Fruit fly (Drosophila melanogaster) whole organism, embryonic: ENCODE measurements around the gene CG5861.

ENCODE experiments used
- Adf1 ChIP-seq: fragments of 200-800 bp; sonication (Bioruptor generic); IDR thresholded peaks from 2 replicates; pipeline ENCODE4 v1.3.6; 2022; ENCODE audit warnings: missing biosample characterization, missing genetic modification characterization
- BEAF-32 ChIP-seq: fragments of 200-800 bp; sonication (Bioruptor generic); optimal IDR thresholded peaks from 3 replicates; lab custom pipeline; 2017; ENCODE audit warnings: missing biosample characterization, missing genetic modification characterization, mild to moderate bottlenecking, moderate library complexity, missing genetic modification reagents
- CG11398 ChIP-seq: fragments of 200-800 bp; sonication (Bioruptor generic); optimal IDR thresholded peaks from 2 replicates; lab custom pipeline; 2016; ENCODE audit warnings: missing biosample characterization, missing genetic modification characterization
- CG11695 ChIP-seq: fragments of 200-800 bp; sonication (Bioruptor generic); IDR thresholded peaks from 3 replicates; pipeline ENCODE4 v1.3.6; 2022; ENCODE audit warnings: missing biosample characterization, missing genetic modification characterization
- CG11723 ChIP-seq: fragments of 200-800 bp; sonication (Bioruptor generic); optimal IDR thresholded peaks from 2 replicates; lab custom pipeline; 2017; ENCODE audit warnings: missing biosample characterization, mild to moderate bottlenecking, missing genetic modification characterization
- CG12236 ChIP-seq: fragments of 200-800 bp; sonication (Bioruptor generic); optimal IDR thresholded peaks from 2 replicates; lab custom pipeline; 2016; ENCODE audit warnings: missing biosample characterization, missing genetic modification characterization
- CG14014 ChIP-seq: fragments of 200-800 bp; sonication (Bioruptor generic); IDR thresholded peaks from 2 replicates; pipeline ENCODE4 v1.3.6; 2022; ENCODE audit warnings: missing biosample characterization, missing genetic modification characterization
- CG16815 ChIP-seq: fragments of 200-800 bp; sonication (Bioruptor generic); optimal IDR thresholded peaks from 3 replicates; lab custom pipeline; 2017; ENCODE audit warnings: missing biosample characterization, mild to moderate bottlenecking, missing genetic modification characterization
- CG1792 ChIP-seq: fragments of 200-800 bp; sonication (Bioruptor generic); optimal IDR thresholded peaks from 2 replicates; lab custom pipeline; 2016; ENCODE audit warnings: missing biosample characterization, missing genetic modification characterization
- CG31224 ChIP-seq: fragments of 200-800 bp; sonication (Bioruptor generic); IDR thresholded peaks from 2 replicates; pipeline ENCODE4 v1.3.6; 2022; ENCODE audit warnings: missing biosample characterization, missing genetic modification characterization
- CG33557 ChIP-seq: fragments of 200-800 bp; sonication (Bioruptor generic); optimal IDR thresholded peaks from 2 replicates; lab custom pipeline; 2019; ENCODE audit warnings: missing biosample characterization, mild to moderate bottlenecking, missing genetic modification characterization, moderate library complexity
- CG3726 ChIP-seq: fragments of 200-800 bp; sonication (Bioruptor generic); IDR thresholded peaks from 3 replicates; pipeline ENCODE4, ENCODE4 v1.3.6; 2022; ENCODE audit warnings: missing biosample characterization, missing genetic modification characterization
- CG4328 ChIP-seq: fragments of 200-800 bp; sonication (Bioruptor generic); optimal IDR thresholded peaks from 3 replicates; lab custom pipeline; 2017; ENCODE audit warnings: missing biosample characterization, missing genetic modification reagents, missing genetic modification characterization
- CG4404 ChIP-seq: fragments of 200-800 bp; sonication (Bioruptor generic); IDR thresholded peaks from 2 replicates; pipeline ENCODE4 v1.3.6; 2022; ENCODE audit warnings: missing biosample characterization, missing genetic modification characterization
- CG7271 ChIP-seq: fragments of 200-800 bp; sonication (Bioruptor generic); optimal IDR thresholded peaks from 2 replicates; lab custom pipeline; 2018; ENCODE audit warnings: missing biosample characterization, mild to moderate bottlenecking, missing genetic modification characterization, moderate library complexity
- CG7357 ChIP-seq: fragments of 200-800 bp; sonication (Bioruptor generic); IDR thresholded peaks from 3 replicates; pipeline ENCODE4 v1.3.6; 2022; ENCODE audit warnings: missing biosample characterization, missing genetic modification characterization
- CG8478 ChIP-seq: fragments of >200 bp; optimal IDR thresholded peaks from 2 replicates; lab custom pipeline; 2018
- CG8765 ChIP-seq: fragments of 200-800 bp; sonication (Bioruptor generic); IDR thresholded peaks from 2 replicates; pipeline ENCODE4 v1.3.6; 2022; ENCODE audit warnings: missing biosample characterization, missing genetic modification characterization
- D ChIP-seq, 2 experiments: fragments of 200-800 bp in 1 of 2; fragments of >200 bp in 1 of 2; sonication (Bioruptor generic) in 1 of 2; optimal IDR thresholded peaks; 2 replicates in 1 of 2; 3 replicates in 1 of 2; lab custom pipeline; 2017; ENCODE audit warnings: mild to moderate bottlenecking in 1 of 2, missing biosample characterization in 1 of 2, missing genetic modification characterization in 1 of 2, missing genetic modification reagents in 1 of 2
- Dad ChIP-seq: fragments of 200-800 bp; sonication (Bioruptor generic); optimal IDR thresholded peaks from 3 replicates; lab custom pipeline; 2016; ENCODE audit warnings: missing biosample characterization, missing genetic modification characterization
- Dip3 ChIP-seq: fragments of 200-800 bp; sonication (Bioruptor generic); optimal IDR thresholded peaks from 3 replicates; lab custom pipeline; 2016; ENCODE audit warnings: missing biosample characterization, missing genetic modification characterization
- Dref ChIP-seq: fragments of 200-800 bp; sonication (Bioruptor generic); IDR thresholded peaks from 2 replicates; pipeline ENCODE4 v1.3.6; 2022; ENCODE audit warnings: missing biosample characterization, missing genetic modification characterization
- Eip74EF ChIP-seq, 2 experiments: fragments of 200-800 bp in 1 of 2; fragments of >200 bp in 1 of 2; sonication (Bioruptor generic) in 1 of 2; optimal IDR thresholded peaks; 2 replicates each; lab custom pipeline; 2017 to 2019; ENCODE audit warnings: missing biosample characterization in 2 of 2, missing genetic modification characterization in 2 of 2, mild to moderate bottlenecking in 1 of 2, moderate library complexity in 1 of 2
- Hmr ChIP-seq: fragments of 200-800 bp; sonication (Bioruptor generic); optimal IDR thresholded peaks from 3 replicates; lab custom pipeline; 2017; ENCODE audit warnings: mild to moderate bottlenecking, missing biosample characterization, missing genetic modification reagents, missing genetic modification characterization
- Mad ChIP-seq: fragments of 200-800 bp; sonication (Bioruptor generic); optimal IDR thresholded peaks from 2 replicates; lab custom pipeline; 2016; ENCODE audit warnings: missing biosample characterization, missing genetic modification characterization
- NFAT ChIP-seq: fragments of 200-800 bp; sonication (Bioruptor generic); IDR thresholded peaks from 2 replicates; pipeline ENCODE4 v1.3.6; 2022; ENCODE audit warnings: missing biosample characterization, missing genetic modification characterization
- Optix ChIP-seq: fragments of 200-800 bp; sonication (Bioruptor generic); IDR thresholded peaks from 3 replicates; pipeline ENCODE4 v1.3.6; 2022; ENCODE audit warnings: missing biosample characterization, missing genetic modification characterization
- Poxn ChIP-seq: fragments of 200-800 bp; sonication (Bioruptor generic); IDR thresholded peaks from 2 replicates; pipeline ENCODE4 v1.3.6; 2022; ENCODE audit warnings: missing biosample characterization, missing genetic modification characterization
- Ptx1 ChIP-seq: fragments of 200-800 bp; sonication (Bioruptor generic); IDR thresholded peaks from 2 replicates; pipeline ENCODE4 v1.3.6; 2022; ENCODE audit warnings: missing biosample characterization, missing genetic modification characterization
- Side ChIP-seq: fragments of 200-800 bp; sonication (Bioruptor generic); optimal IDR thresholded peaks from 2 replicates; lab custom pipeline; 2016; ENCODE audit warnings: missing biosample characterization, missing genetic modification characterization
- ase ChIP-seq: fragments of 200-800 bp; sonication (Bioruptor generic); IDR thresholded peaks from 3 replicates; pipeline ENCODE4 v1.3.6; 2022; ENCODE audit warnings: missing biosample characterization, missing genetic modification characterization
- az2 ChIP-seq: fragments of 200-800 bp; sonication (Bioruptor generic); optimal IDR thresholded peaks from 3 replicates; lab custom pipeline; 2016; ENCODE audit warnings: missing biosample characterization, missing genetic modification characterization
- bigmax ChIP-seq: fragments of 200-800 bp; sonication (Bioruptor generic); optimal IDR thresholded peaks from 2 replicates; lab custom pipeline; 2018; ENCODE audit warnings: missing biosample characterization, mild to moderate bottlenecking, missing genetic modification characterization
- dmrt11E ChIP-seq: fragments of 200-800 bp; sonication (Bioruptor generic); optimal IDR thresholded peaks from 3 replicates; lab custom pipeline; 2018; ENCODE audit warnings: missing biosample characterization, mild to moderate bottlenecking, missing genetic modification characterization, moderate library complexity
- ems ChIP-seq: fragments of 200-800 bp; sonication (Bioruptor generic); optimal IDR thresholded peaks from 3 replicates; lab custom pipeline; 2016; ENCODE audit warnings: missing biosample characterization, missing genetic modification characterization
- fd3F ChIP-seq: fragments of 200-800 bp; sonication (Bioruptor generic); optimal IDR thresholded peaks from 2 replicates; lab custom pipeline; 2018; ENCODE audit warnings: missing biosample characterization, mild to moderate bottlenecking, missing genetic modification characterization, moderate library complexity
- gce ChIP-seq: fragments of 200-800 bp; sonication (Bioruptor generic); IDR thresholded peaks from 3 replicates; pipeline ENCODE4 v1.3.6; 2022; ENCODE audit warnings: missing biosample characterization, missing genetic modification characterization
- gem ChIP-seq: fragments of 200-800 bp; sonication (Bioruptor generic); optimal IDR thresholded peaks from 2 replicates; lab custom pipeline; 2019; ENCODE audit warnings: missing biosample characterization, mild to moderate bottlenecking, missing genetic modification characterization, moderate library complexity
- gsb ChIP-seq: fragments of 200-800 bp; sonication (Bioruptor generic); IDR thresholded peaks from 2 replicates; pipeline ENCODE4 v1.3.6; 2022; ENCODE audit warnings: missing biosample characterization, missing genetic modification characterization
- hb ChIP-seq: fragments of 200-800 bp; sonication (Bioruptor generic); IDR thresholded peaks from 3 replicates; pipeline ENCODE4 v1.3.6; 2022; ENCODE audit warnings: missing biosample characterization, missing genetic modification characterization; ENCODE audit not compliant: partially characterized antibody
- jing ChIP-seq: fragments of 200-800 bp; sonication (Bioruptor generic); optimal IDR thresholded peaks from 2 replicates; lab custom pipeline; 2018; ENCODE audit warnings: missing biosample characterization, mild to moderate bottlenecking, missing genetic modification characterization
- ken ChIP-seq: fragments of 200-800 bp; sonication (Bioruptor generic); IDR thresholded peaks from 3 replicates; pipeline ENCODE4 v1.3.6; 2022; ENCODE audit warnings: missing biosample characterization, missing genetic modification characterization
- odd ChIP-seq: fragments of 200-800 bp; sonication (Bioruptor generic); optimal IDR thresholded peaks from 2 replicates; lab custom pipeline; 2017; ENCODE audit warnings: missing biosample characterization, mild to moderate bottlenecking, missing genetic modification characterization
- ranshi ChIP-seq: fragments of 200-800 bp; sonication (Bioruptor generic); IDR thresholded peaks from 2 replicates; pipeline ENCODE4 v1.3.6; 2022; ENCODE audit warnings: missing biosample characterization, missing genetic modification characterization
- repo ChIP-seq: fragments of 200-800 bp; sonication (Bioruptor generic); optimal IDR thresholded peaks from 2 replicates; lab custom pipeline; 2016; ENCODE audit warnings: missing biosample characterization, missing genetic modification characterization
- row ChIP-seq: fragments of 200-800 bp; sonication (Bioruptor generic); IDR thresholded peaks from 3 replicates; pipeline ENCODE4 v1.3.6; 2022; ENCODE audit warnings: missing biosample characterization, missing genetic modification characterization
- schlank ChIP-seq: fragments of 200-800 bp; sonication (Bioruptor generic); optimal IDR thresholded peaks from 2 replicates; lab custom pipeline; 2018; ENCODE audit warnings: missing biosample characterization, mild to moderate bottlenecking, missing genetic modification characterization
- sim ChIP-seq: fragments of 200-800 bp; sonication (Bioruptor generic); IDR thresholded peaks from 2 replicates; pipeline ENCODE4 v1.3.6; 2022; ENCODE audit warnings: missing biosample characterization, missing genetic modification characterization
- tll ChIP-seq, 2 experiments: fragments of 200-800 bp in 1 of 2; fragments of >200 bp in 1 of 2; sonication (Bioruptor generic) in 1 of 2; optimal IDR thresholded peaks; 2 replicates each; lab custom pipeline; 2017 to 2019; ENCODE audit warnings: missing biosample characterization in 2 of 2, missing genetic modification characterization in 2 of 2, mild to moderate bottlenecking in 1 of 2, moderate library complexity in 1 of 2
- unpg ChIP-seq: fragments of 200-800 bp; sonication (Bioruptor generic); optimal IDR thresholded peaks from 3 replicates; lab custom pipeline; 2018; ENCODE audit warnings: missing biosample characterization, mild to moderate bottlenecking, missing genetic modification characterization, moderate library complexity

CG5861 gene

DNA sequence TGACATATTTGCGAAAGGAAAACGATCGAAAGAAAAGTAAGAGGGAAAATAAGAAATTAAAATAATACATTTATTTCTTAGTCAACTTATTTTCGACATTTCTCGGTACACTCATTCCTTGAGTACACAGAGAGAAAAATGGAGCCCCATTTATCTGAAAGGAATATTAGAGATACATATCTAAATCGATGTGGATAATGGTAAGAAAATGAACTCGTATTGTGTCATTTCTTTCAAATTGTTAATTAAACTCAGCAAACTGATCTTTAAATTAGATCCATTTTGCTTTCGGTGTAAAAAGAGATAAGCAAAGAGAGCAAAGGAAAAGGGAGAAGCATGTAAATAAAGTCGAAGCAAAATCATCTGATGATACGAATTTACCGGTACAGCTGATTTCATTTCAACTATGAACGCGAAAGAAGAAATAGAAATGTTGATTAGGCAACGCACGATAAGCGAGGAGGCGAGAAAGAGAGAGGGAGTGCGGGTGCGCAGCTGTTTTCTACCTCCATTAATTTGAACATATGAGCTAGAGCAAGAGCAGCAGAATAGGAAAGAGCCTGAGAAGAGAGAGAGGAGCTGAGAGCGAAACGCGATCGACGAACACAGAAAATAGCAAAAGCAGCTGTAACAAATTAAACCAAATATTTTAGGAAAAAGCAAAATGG is 21.3 kb downstream of the CG5861 start (continued):
- TF ChIP-seq unpg (GFP tag; lab: Kevin White, UChicago) (peak; percentile 94), CG31224 (GFP tag; lab: Robert Waterston, UW) (no peak), Side (GFP tag; lab: Kevin White, UChicago) (peak; percentile 78), CG3726 (GFP tag; lab: Robert Waterston, UW) (no peak), CG11398 (GFP tag; lab: Kevin White, UChicago) (peak; percentile 73), Ptx1 (GFP tag; lab: Robert Waterston, UW) (no peak), Hmr (peak; percentile 76), CG1792 (GFP tag; lab: Kevin White, UChicago) (peak; percentile 74), NFAT (GFP tag; lab: Robert Waterston, UW) (no peak), CG8478 (lab: Kevin White, UChicago) (no peak), odd (peak; percentile 24), Dad (GFP tag; lab: Kevin White, UChicago) (peak; percentile 71), CG8765 (no peak), CG11723 (GFP tag; lab: Kevin White, UChicago) (peak; percentile 53), ranshi (GFP tag; lab: Robert Waterston, UW) (no peak), CG7357 (GFP tag; lab: Robert Waterston, UW) (peak; percentile 83), az2 (GFP tag; lab: Kevin White, UChicago) (peak; percentile 86), BEAF-32 (GFP tag; lab: Kevin White, UChicago) (no peak), gem (peak; percentile 95), gce (GFP tag; lab: Robert Waterston, UW) (no peak), bigmax (GFP tag; lab: Kevin White, UChicago) (peak; percentile 36), schlank (tag; lab: Kevin White, UChicago) (peak; percentile 80), gsb (no peak), CG33557 (GFP tag; lab: Kevin White, UChicago) (peak; percentile 50), Mad (GFP tag; lab: Kevin White, UChicago) (peak; percentile 85), CG14014 (GFP tag; lab: Robert Waterston, UW) (no peak), hb (GFP tag; lab: Robert Waterston, UW) (no peak), Eip74EF (GFP tag; optimal IDR thresholded peaks at IDR 0.05; lab: Kevin White, UChicago) (peak in 1 of 2 experiments; percentile 77), row (GFP tag; lab: Robert Waterston, UW) (no peak), CG4328 (GFP tag; lab: Kevin White, UChicago) (no peak), CG16815 (GFP tag; lab: Kevin White, UChicago) (peak; percentile 78), CG12236 (peak; percentile 84), D (optimal IDR thresholded peaks at IDR 0.05; lab: Kevin White, UChicago) (no peak), D (GFP tag; optimal IDR thresholded peaks at IDR 0.05; lab: Kevin White, UChicago) (peak; percentile 81), Optix (GFP tag; lab: Robert Waterston, UW) (no peak), Adf1 (GFP tag; lab: Robert Waterston, UW) (no peak), tll (GFP tag; optimal IDR thresholded peaks at IDR 0.05; lab: Kevin White, UChicago) (no peak), Poxn (GFP tag; lab: Robert Waterston, UW) (no peak), jing (GFP tag; lab: Kevin White, UChicago) (peak; percentile 86), ken (no peak), fd3F (GFP tag; lab: Kevin White, UChicago) (peak; percentile 86), CG4404 (GFP tag; lab: Robert Waterston, UW) (no peak), ase (no peak), CG11695 (no peak), dmrt11E (tag; lab: Kevin White, UChicago) (peak; percentile 90), ems (GFP tag; lab: Kevin White, UChicago) (peak; percentile 84), CG7271 (no peak), Dip3 (GFP tag; lab: Kevin White, UChicago) (peak; percentile 86), repo (peak; percentile 67), sim (no peak), Dref (GFP tag; lab: Robert Waterston, UW) (no peak)
